Worm (Caenorhabditis elegans): ENCODE data around the gene pxf-1.

The pxf-1 gene

DNA sequence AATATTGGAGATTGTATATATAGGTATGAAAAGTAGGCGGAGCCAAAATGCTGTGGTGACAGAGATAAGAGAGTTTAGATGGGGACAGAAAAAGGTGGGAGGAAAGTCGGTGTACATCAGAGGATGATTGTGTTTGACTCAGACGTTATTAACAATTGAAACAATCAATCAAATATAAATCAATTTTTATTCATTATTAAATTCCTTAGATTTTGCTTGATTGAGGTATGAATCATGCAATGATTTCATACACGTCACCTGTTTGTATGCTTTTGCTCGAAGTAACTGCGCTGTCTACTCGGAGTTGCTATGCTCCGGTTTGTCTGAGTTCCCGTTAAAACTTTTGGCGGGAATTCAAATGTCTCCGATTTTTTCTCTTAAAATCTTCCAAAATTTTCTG is 59.0 kb downstream of the pxf-1 start, which contains the start of gene C04G2.10:
TSS of gene C04G2.10 (plus strand) at position 301 of the 400 bp plus-strand sequence.
- TF ChIP-seq efl-1 (GFP tag; optimal IDR thresholded peaks at IDR 0.05) (no peak), F33H1.4 (GFP tag; IDR thresholded peaks at IDR 0.05) (no peak), ztf-18 (tag; optimal IDR thresholded peaks at IDR 0.05) (no peak), unc-130 (GFP tag; optimal IDR thresholded peaks at IDR 0.05) (no peak), madf-6 (GFP tag; IDR thresholded peaks at IDR 0.05) (no peak), ccch-3 (GFP tag; optimal IDR thresholded peaks at IDR 0.05) (no peak), nhr-90 (tag; optimal IDR thresholded peaks at IDR 0.05) (no peak), egrh-3 (GFP tag; IDR thresholded peaks at IDR 0.05) (no peak), T07F8.4 (tag; optimal IDR thresholded peaks at IDR 0.05) (no peak)

All from whole organism, young adult.